Fruit fly (Drosophila melanogaster) whole organism, embryonic: ENCODE data around the gene cbt.
A peak's percentile ranks its signal among the peaks of the same experiment; 100 is the strongest.

ENCODE experiments used
- Antp ChIP-seq: fragments of 200-800 bp; sonication (Bioruptor generic); optimal IDR thresholded peaks from 3 replicates; lab custom pipeline; 2016; ENCODE audit warnings: missing biosample characterization, missing genetic modification characterization
- B-H1 ChIP-seq: fragments of 200-800 bp; sonication (Bioruptor generic); IDR thresholded peaks from 3 replicates; pipeline ENCODE4 v1.3.6; 2022; ENCODE audit warnings: missing biosample characterization, missing genetic modification characterization
- Bgb ChIP-seq: fragments of 200-800 bp; sonication (Bioruptor generic); IDR thresholded peaks from 2 replicates; pipeline ENCODE4 v1.3.6; 2022; ENCODE audit warnings: missing biosample characterization, missing genetic modification characterization; ENCODE audit not compliant: partially characterized antibody
- CG10321 ChIP-seq: fragments of 200-800 bp; sonication (Bioruptor generic); IDR thresholded peaks from 2 replicates; pipeline ENCODE4 v1.3.6; 2022; ENCODE audit warnings: missing biosample characterization, missing genetic modification characterization
- CG10959 ChIP-seq: fragments of 200-800 bp; sonication (Bioruptor generic); IDR thresholded peaks from 2 replicates; pipeline ENCODE4 v1.3.6; 2022; ENCODE audit warnings: missing biosample characterization, missing genetic modification characterization
- CG14710 ChIP-seq: fragments of 200-800 bp; sonication (Bioruptor generic); optimal IDR thresholded peaks from 3 replicates; lab custom pipeline; 2019; ENCODE audit warnings: missing biosample characterization, mild to moderate bottlenecking, missing genetic modification characterization, moderate library complexity
- CG17328 ChIP-seq: fragments of 200-800 bp; sonication (Bioruptor generic); IDR thresholded peaks from 2 replicates; pipeline ENCODE4 v1.3.6; 2022; ENCODE audit warnings: missing biosample characterization, missing genetic modification characterization
- CG17802 ChIP-seq: fragments of 200-800 bp; sonication (Bioruptor generic); optimal IDR thresholded peaks from 2 replicates; lab custom pipeline; 2018; ENCODE audit warnings: missing biosample characterization, mild to moderate bottlenecking, missing genetic modification characterization, moderate library complexity
- CG17912 ChIP-seq: fragments of 200-800 bp; sonication (Bioruptor generic); optimal IDR thresholded peaks from 2 replicates; lab custom pipeline; 2018; ENCODE audit warnings: missing biosample characterization, mild to moderate bottlenecking, missing genetic modification characterization
- CG31365 ChIP-seq: fragments of 200-800 bp; sonication (Bioruptor generic); optimal IDR thresholded peaks from 2 replicates; lab custom pipeline; 2018; ENCODE audit warnings: missing biosample characterization, mild to moderate bottlenecking, missing genetic modification characterization
- CG3726 ChIP-seq: fragments of 200-800 bp; sonication (Bioruptor generic); IDR thresholded peaks from 3 replicates; pipeline ENCODE4, ENCODE4 v1.3.6; 2022; ENCODE audit warnings: missing biosample characterization, missing genetic modification characterization
- CG3838 ChIP-seq: fragments of 200-800 bp; sonication (Bioruptor generic); optimal IDR thresholded peaks from 3 replicates; lab custom pipeline; 2016; ENCODE audit warnings: missing biosample characterization, missing genetic modification characterization
- CG4328 ChIP-seq: fragments of 200-800 bp; sonication (Bioruptor generic); optimal IDR thresholded peaks from 3 replicates; lab custom pipeline; 2017; ENCODE audit warnings: missing biosample characterization, missing genetic modification reagents, missing genetic modification characterization
- CG4404 ChIP-seq: fragments of 200-800 bp; sonication (Bioruptor generic); IDR thresholded peaks from 2 replicates; pipeline ENCODE4 v1.3.6; 2022; ENCODE audit warnings: missing biosample characterization, missing genetic modification characterization
- CG8290 ChIP-seq, 3 experiments: fragments of 200-800 bp; sonication (Bioruptor generic); optimal IDR thresholded peaks; 2 replicates each; lab custom pipeline; 2016 to 2019; ENCODE audit warnings: missing biosample characterization in 3 of 3, missing genetic modification characterization in 3 of 3, mild to moderate bottlenecking in 2 of 3, moderate library complexity in 1 of 3
- CG9727 ChIP-seq: fragments of 200-800 bp; sonication (Bioruptor generic); optimal IDR thresholded peaks from 3 replicates; lab custom pipeline; 2017; ENCODE audit warnings: missing biosample characterization, mild to moderate bottlenecking, missing genetic modification characterization
- CoRest ChIP-seq: fragments of 200-800 bp; sonication (Bioruptor generic); optimal IDR thresholded peaks from 3 replicates; lab custom pipeline; 2018; ENCODE audit warnings: missing biosample characterization, mild to moderate bottlenecking, missing genetic modification characterization, moderate library complexity
- D ChIP-seq, 2 experiments: fragments of 200-800 bp in 1 of 2; fragments of >200 bp in 1 of 2; sonication (Bioruptor generic) in 1 of 2; optimal IDR thresholded peaks; 2 replicates in 1 of 2; 3 replicates in 1 of 2; lab custom pipeline; 2017; ENCODE audit warnings: mild to moderate bottlenecking in 1 of 2, missing biosample characterization in 1 of 2, missing genetic modification characterization in 1 of 2, missing genetic modification reagents in 1 of 2
- Lhr ChIP-seq: fragments of 200-800 bp; sonication (Bioruptor generic); optimal IDR thresholded peaks from 3 replicates; lab custom pipeline; 2017; ENCODE audit warnings: mild to moderate bottlenecking, missing biosample characterization, missing genetic modification reagents, missing genetic modification characterization
- Nf-YA ChIP-seq: fragments of 200-800 bp; sonication (Bioruptor generic); IDR thresholded peaks from 2 replicates; pipeline ENCODE4 v1.3.6; 2022; ENCODE audit warnings: missing biosample characterization, missing genetic modification characterization
- Oaz ChIP-seq: fragments of 200-800 bp; sonication (Bioruptor generic); IDR thresholded peaks from 2 replicates; pipeline ENCODE4 v1.3.6; 2022; ENCODE audit warnings: missing biosample characterization, missing genetic modification characterization
- Pdp1 ChIP-seq, 2 experiments: fragments of 200-800 bp; sonication (Bioruptor generic); optimal IDR thresholded peaks; 3 replicates each; lab custom pipeline; 2016; ENCODE audit warnings: missing biosample characterization in 2 of 2, missing genetic modification characterization in 2 of 2, mild to moderate bottlenecking in 1 of 2, moderate library complexity in 1 of 2
- YL-1 ChIP-seq: fragments of 200-800 bp; sonication (Bioruptor generic); optimal IDR thresholded peaks from 3 replicates; lab custom pipeline; 2017; ENCODE audit warnings: missing biosample characterization, mild to moderate bottlenecking, missing genetic modification characterization
- al ChIP-seq: fragments of 200-800 bp; sonication (Bioruptor generic); IDR thresholded peaks from 2 replicates; pipeline ENCODE4 v1.3.6; 2022; ENCODE audit warnings: missing biosample characterization, missing genetic modification characterization
- amos ChIP-seq: fragments of 200-800 bp; sonication (Bioruptor generic); IDR thresholded peaks from 2 replicates; pipeline ENCODE4 v1.3.6; 2022; ENCODE audit warnings: missing biosample characterization, missing genetic modification characterization; ENCODE audit not compliant: partially characterized antibody
- br ChIP-seq: fragments of >200 bp; optimal IDR thresholded peaks from 2 replicates; lab custom pipeline; 2017
- cato ChIP-seq: fragments of 200-800 bp; sonication (Bioruptor generic); optimal IDR thresholded peaks from 2 replicates; lab custom pipeline; 2016; ENCODE audit warnings: missing biosample characterization, missing genetic modification characterization, borderline replicate concordance
- chinmo ChIP-seq: fragments of 200-800 bp; sonication (Bioruptor generic); IDR thresholded peaks from 4 replicates; pipeline ENCODE4 v1.3.6; 2022; ENCODE audit warnings: missing biosample characterization, missing genetic modification characterization; ENCODE audit not compliant: partially characterized antibody
- crp ChIP-seq, 2 experiments: fragments of 200-800 bp; sonication (Bioruptor generic); optimal IDR thresholded peaks; 2 replicates in 1 of 2; 3 replicates in 1 of 2; lab custom pipeline; 2017; ENCODE audit warnings: missing biosample characterization in 2 of 2, missing genetic modification characterization in 2 of 2, mild to moderate bottlenecking in 1 of 2, moderate library complexity in 1 of 2
- dan ChIP-seq: fragments of 200-800 bp; sonication (Bioruptor generic); IDR thresholded peaks from 2 replicates; pipeline ENCODE4 v1.3.6; 2022; ENCODE audit warnings: missing biosample characterization, missing genetic modification characterization
- danr ChIP-seq: fragments of 200-800 bp; sonication (Bioruptor generic); IDR thresholded peaks from 2 replicates; pipeline ENCODE4 v1.3.6; 2022; ENCODE audit warnings: missing biosample characterization, missing genetic modification characterization
- dati ChIP-seq: fragments of 200-800 bp; sonication (Bioruptor generic); IDR thresholded peaks from 2 replicates; pipeline ENCODE4 v1.3.6; 2022; ENCODE audit warnings: missing biosample characterization, missing genetic modification characterization
- esg ChIP-seq: fragments of 200-800 bp; sonication (Bioruptor generic); conservative IDR thresholded peaks from 2 replicates; pipeline ENCODE4 v1.3.6; 2022; ENCODE audit warnings: missing biosample characterization, missing genetic modification characterization
- fd3F ChIP-seq: fragments of 200-800 bp; sonication (Bioruptor generic); optimal IDR thresholded peaks from 2 replicates; lab custom pipeline; 2018; ENCODE audit warnings: missing biosample characterization, mild to moderate bottlenecking, missing genetic modification characterization, moderate library complexity
- jumu ChIP-seq: fragments of 200-800 bp; sonication (Bioruptor generic); optimal IDR thresholded peaks from 3 replicates; lab custom pipeline; 2016; ENCODE audit warnings: missing biosample characterization, missing genetic modification characterization
- lilli ChIP-seq: fragments of 200-800 bp; sonication (Bioruptor generic); optimal IDR thresholded peaks from 3 replicates; lab custom pipeline; 2016; ENCODE audit warnings: missing biosample characterization, missing genetic modification characterization
- mld ChIP-seq: fragments of 200-800 bp; sonication (Bioruptor generic); IDR thresholded peaks from 3 replicates; pipeline ENCODE4 v1.3.6; 2022; ENCODE audit warnings: missing biosample characterization, missing genetic modification characterization; ENCODE audit not compliant: partially characterized antibody
- nerfin-1 ChIP-seq: fragments of 200-800 bp; sonication (Bioruptor generic); optimal IDR thresholded peaks from 3 replicates; lab custom pipeline; 2019; ENCODE audit warnings: missing biosample characterization, mild to moderate bottlenecking, missing genetic modification characterization, moderate library complexity
- onecut ChIP-seq: fragments of 200-800 bp; sonication (Bioruptor generic); IDR thresholded peaks from 2 replicates; pipeline ENCODE4 v1.3.6; 2022; ENCODE audit warnings: missing biosample characterization, missing genetic modification characterization
- peb ChIP-seq: fragments of 200-800 bp; sonication (Bioruptor generic); IDR thresholded peaks from 2 replicates; pipeline ENCODE4 v1.3.6; 2022; ENCODE audit warnings: missing biosample characterization, missing genetic modification characterization
- phol ChIP-seq: fragments of 200-800 bp; sonication (Bioruptor generic); optimal IDR thresholded peaks from 3 replicates; lab custom pipeline; 2018; ENCODE audit warnings: missing biosample characterization, mild to moderate bottlenecking, missing genetic modification characterization, moderate library complexity
- pnt ChIP-seq: fragments of 200-800 bp; sonication (Bioruptor generic); optimal IDR thresholded peaks from 3 replicates; lab custom pipeline; 2016; ENCODE audit warnings: missing biosample characterization, missing genetic modification characterization
- sens-2 ChIP-seq: fragments of 200-800 bp; sonication (Bioruptor generic); IDR thresholded peaks from 2 replicates; pipeline ENCODE4 v1.3.6; 2022; ENCODE audit warnings: missing biosample characterization, missing genetic modification characterization
- shn ChIP-seq: fragments of 200-800 bp; sonication (Bioruptor generic); optimal IDR thresholded peaks from 3 replicates; lab custom pipeline; 2016; ENCODE audit warnings: missing biosample characterization, missing genetic modification characterization
- sr ChIP-seq: fragments of 200-800 bp; sonication (Bioruptor generic); IDR thresholded peaks from 3 replicates; pipeline ENCODE4 v1.3.6; 2022; ENCODE audit warnings: missing biosample characterization, missing genetic modification characterization
- wek ChIP-seq: fragments of 200-800 bp; sonication (Bioruptor generic); optimal IDR thresholded peaks from 3 replicates; lab custom pipeline; 2018; ENCODE audit warnings: missing biosample characterization, mild to moderate bottlenecking, missing genetic modification characterization, moderate library complexity

The cbt gene

DNA sequence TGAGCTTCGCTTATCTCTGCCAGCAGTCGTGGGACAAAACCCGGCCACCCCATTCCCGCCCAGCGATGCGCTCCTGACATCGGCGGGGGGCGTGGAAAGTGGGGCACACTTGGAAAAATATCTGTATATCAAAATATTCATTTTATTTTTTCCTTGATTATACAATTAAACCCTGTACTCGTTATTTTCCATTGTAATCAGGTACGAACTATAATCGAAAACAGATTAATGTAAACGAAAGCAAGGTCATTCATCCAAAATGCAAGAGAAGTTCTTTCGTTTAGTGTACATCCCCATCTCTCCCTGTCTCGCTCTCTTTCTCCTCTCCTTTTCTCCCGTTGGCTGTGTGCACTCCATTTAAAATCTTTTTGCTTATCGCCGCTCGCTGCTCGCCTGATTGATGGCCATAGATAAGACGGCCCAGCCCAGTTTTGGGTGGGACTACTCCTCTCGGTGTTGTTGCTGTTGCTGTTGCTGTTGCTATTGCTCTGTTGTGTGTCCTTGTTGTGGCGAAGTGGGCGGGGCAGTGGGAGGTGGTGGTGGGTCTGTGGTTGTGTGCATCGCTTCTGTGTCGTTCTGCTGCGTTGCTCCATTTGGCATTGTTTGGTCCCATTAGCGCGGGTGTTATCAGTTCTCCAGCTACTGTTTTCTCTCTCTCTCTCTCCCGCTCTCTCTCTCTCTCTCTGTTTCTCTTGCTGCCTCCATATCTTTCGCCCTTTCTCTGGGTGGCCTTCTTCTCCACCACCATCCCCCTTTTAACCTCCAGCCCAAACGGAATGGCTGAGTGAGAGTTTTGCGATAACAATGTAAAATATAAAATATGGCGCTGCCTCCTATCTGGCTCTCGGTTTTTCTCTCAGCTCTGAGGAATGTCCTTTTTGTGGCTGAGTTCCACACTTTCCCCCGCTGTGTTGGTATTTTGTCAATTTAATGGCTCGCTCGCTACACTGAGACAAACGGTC lies 36.8 kb upstream of the cbt start (continued):
- TF ChIP-seq mld (GFP tag; lab: Robert Waterston, UW) (no peak), YL-1 (GFP tag; lab: Kevin White, UChicago) (no peak), CG14710 (peak; percentile 78), Oaz (GFP tag; lab: Robert Waterston, UW) (peak; percentile 38; the same call in 1 of the 2 replicates), wek (GFP tag; lab: Kevin White, UChicago) (no peak), Lhr (GFP tag; lab: Kevin White, UChicago) (peak; percentile 18), sens-2 (GFP tag; lab: Robert Waterston, UW) (peak; percentile 71), CG31365 (tag; lab: Kevin White, UChicago) (peak; percentile 45), nerfin-1 (tag; lab: Kevin White, UChicago) (peak; percentile 61), peb (GFP tag; lab: Robert Waterston, UW) (peak; percentile 64; the same call in 1 of the 2 replicates), Pdp1 (GFP tag; optimal IDR thresholded peaks at IDR 0.05; lab: Kevin White, UChicago) (peak; percentile 68 to 77), cato (GFP tag; lab: Kevin White, UChicago) (peak; percentile 58), dan (GFP tag; lab: Robert Waterston, UW) (no peak), chinmo (GFP tag; lab: Robert Waterston, UW) (peak; percentile 70; the same call in 1 of the 4 replicates), crp (GFP tag; optimal IDR thresholded peaks at IDR 0.05; lab: Kevin White, UChicago) (peak in 1 of 2 experiments; percentile 8), B-H1 (GFP tag; lab: Robert Waterston, UW) (peak; percentile 64), jumu (GFP tag; lab: Kevin White, UChicago) (peak; percentile 37), Nf-YA (peak; percentile 26; the same call in 1 of the 2 replicates), CG17912 (no peak), CG17802 (peak; percentile 49), br (lab: Kevin White, UChicago) (no peak), dati (GFP tag; lab: Robert Waterston, UW) (peak; percentile 64), CoRest (tag; lab: Kevin White, UChicago) (peak; percentile 74), amos (no peak), sr (GFP tag; lab: Robert Waterston, UW) (no peak), esg (peak; percentile 61), lilli (GFP tag; lab: Kevin White, UChicago) (peak; percentile 66), CG4328 (GFP tag; lab: Kevin White, UChicago) (no peak), Bgb (GFP tag; lab: Robert Waterston, UW) (no peak), CG10321 (GFP tag; lab: Robert Waterston, UW) (no peak), al (0 out of 2 replicates have a peak, but pooled peaks have one; percentile 20), CG17328 (GFP tag; lab: Robert Waterston, UW) (peak; percentile 82), onecut (peak; percentile 52), CG9727 (GFP tag; lab: Kevin White, UChicago) (peak; percentile 75), Antp (GFP tag; lab: Kevin White, UChicago) (peak; percentile 60), phol (tag; lab: Kevin White, UChicago) (peak; percentile 86), CG10959 (GFP tag; lab: Robert Waterston, UW) (0 out of 2 replicates have a peak, but pooled peaks have one; percentile 25), shn (peak; percentile 16), D (optimal IDR thresholded peaks at IDR 0.05; lab: Kevin White, UChicago) (no peak), D (GFP tag; optimal IDR thresholded peaks at IDR 0.05; lab: Kevin White, UChicago) (peak; percentile 80), CG8290 (GFP tag; optimal IDR thresholded peaks at IDR 0.05; lab: Kevin White, UChicago) (no peak), CG8290 (tag; optimal IDR thresholded peaks at IDR 0.05; lab: Kevin White, UChicago) (peak in 1 of 2 experiments; percentile 69), CG3838 (GFP tag; lab: Kevin White, UChicago) (peak; percentile 33), fd3F (peak; percentile 26), pnt (GFP tag; lab: Kevin White, UChicago) (peak; percentile 70), CG3726 (GFP tag; lab: Robert Waterston, UW) (peak; percentile 62; the same call in 1 of the 3 replicates), danr (GFP tag; lab: Robert Waterston, UW) (0 out of 2 replicates have a peak, but pooled peaks have one; percentile 24), CG4404 (GFP tag; lab: Robert Waterston, UW) (peak; percentile 71)
